Fruit fly (Drosophila melanogaster) whole organism, embryonic: ENCODE data around the gene CG12522.

ENCODE experiments used
- Aef1 ChIP-seq: fragments of 200-800 bp; sonication (Bioruptor generic); IDR thresholded peaks from 3 replicates; pipeline ENCODE4 v1.3.6; 2022; ENCODE audit warnings: missing biosample characterization, missing genetic modification characterization
- Bgb ChIP-seq: fragments of 200-800 bp; sonication (Bioruptor generic); IDR thresholded peaks from 2 replicates; pipeline ENCODE4 v1.3.6; 2022; ENCODE audit warnings: missing biosample characterization, missing genetic modification characterization; ENCODE audit not compliant: partially characterized antibody
- CG10543 ChIP-seq: fragments of 200-800 bp; sonication (Bioruptor generic); optimal IDR thresholded peaks from 3 replicates; lab custom pipeline; 2017; ENCODE audit warnings: missing biosample characterization, mild to moderate bottlenecking, missing genetic modification characterization, moderate library complexity
- CG11247 ChIP-seq: fragments of 200-800 bp; sonication (Bioruptor generic); IDR thresholded peaks from 2 replicates; pipeline ENCODE4 v1.3.6; 2022; ENCODE audit warnings: missing biosample characterization, missing genetic modification characterization
- CG12219 ChIP-seq: fragments of 200-800 bp; sonication (Bioruptor generic); optimal IDR thresholded peaks from 3 replicates; lab custom pipeline; 2018; ENCODE audit warnings: missing biosample characterization, mild to moderate bottlenecking, missing genetic modification characterization
- CG13287 ChIP-seq: fragments of 200-800 bp; sonication (Bioruptor generic); IDR thresholded peaks from 2 replicates; pipeline ENCODE4 v1.3.6; 2022; ENCODE audit warnings: missing biosample characterization, missing genetic modification characterization; ENCODE audit not compliant: partially characterized antibody
- CG18476 ChIP-seq: fragments of 200-800 bp; sonication (Bioruptor generic); optimal IDR thresholded peaks from 2 replicates; lab custom pipeline; 2016; ENCODE audit warnings: missing biosample characterization, mild to moderate bottlenecking, missing genetic modification characterization
- CG34422 ChIP-seq: fragments of 200-800 bp; sonication (Bioruptor generic); IDR thresholded peaks from 3 replicates; pipeline ENCODE4 v1.3.6; 2022; ENCODE audit warnings: missing biosample characterization, missing genetic modification characterization
- CG4328 ChIP-seq: fragments of 200-800 bp; sonication (Bioruptor generic); optimal IDR thresholded peaks from 3 replicates; lab custom pipeline; 2017; ENCODE audit warnings: missing biosample characterization, missing genetic modification reagents, missing genetic modification characterization
- CG4404 ChIP-seq: fragments of 200-800 bp; sonication (Bioruptor generic); IDR thresholded peaks from 2 replicates; pipeline ENCODE4 v1.3.6; 2022; ENCODE audit warnings: missing biosample characterization, missing genetic modification characterization
- CG4617 ChIP-seq: fragments of 200-800 bp; sonication (Bioruptor generic); optimal IDR thresholded peaks from 3 replicates; lab custom pipeline; 2016; ENCODE audit warnings: missing biosample characterization, missing genetic modification characterization, borderline replicate concordance
- CG8089 ChIP-seq: fragments of 200-800 bp; sonication (Bioruptor generic); optimal IDR thresholded peaks from 3 replicates; lab custom pipeline; 2016; ENCODE audit warnings: missing biosample characterization, missing genetic modification characterization
- CG8281 ChIP-seq: fragments of 200-800 bp; sonication (Bioruptor generic); optimal IDR thresholded peaks from 2 replicates; lab custom pipeline; 2018; ENCODE audit warnings: missing biosample characterization, mild to moderate bottlenecking, missing genetic modification characterization, moderate library complexity
- CG8290 ChIP-seq, 3 experiments: fragments of 200-800 bp; sonication (Bioruptor generic); optimal IDR thresholded peaks; 2 replicates each; lab custom pipeline; 2016 to 2019; ENCODE audit warnings: missing biosample characterization in 3 of 3, missing genetic modification characterization in 3 of 3, mild to moderate bottlenecking in 2 of 3, moderate library complexity in 1 of 3
- D19A ChIP-seq: fragments of 200-800 bp; optimal IDR thresholded peaks from 3 replicates; lab custom pipeline; 2019; ENCODE audit warnings: missing biosample characterization, mild to moderate bottlenecking, missing genetic modification characterization, moderate library complexity
- Dp ChIP-seq: fragments of 200-800 bp; sonication (Bioruptor generic); optimal IDR thresholded peaks from 2 replicates; lab custom pipeline; 2018; ENCODE audit warnings: missing biosample characterization, mild to moderate bottlenecking, missing genetic modification characterization, moderate library complexity
- Elba2 ChIP-seq: fragments of 200-800 bp; sonication (Bioruptor generic); optimal IDR thresholded peaks from 3 replicates; lab custom pipeline; 2016; ENCODE audit warnings: missing biosample characterization, missing genetic modification characterization
- Hr3 ChIP-seq: fragments of 200-800 bp; sonication (Bioruptor generic); optimal IDR thresholded peaks from 3 replicates; lab custom pipeline; 2016; ENCODE audit warnings: missing biosample characterization, missing genetic modification characterization
- Lhr ChIP-seq: fragments of 200-800 bp; sonication (Bioruptor generic); optimal IDR thresholded peaks from 3 replicates; lab custom pipeline; 2017; ENCODE audit warnings: mild to moderate bottlenecking, missing biosample characterization, missing genetic modification reagents, missing genetic modification characterization
- Max ChIP-seq: fragments of 200-800 bp; sonication (Bioruptor generic); optimal IDR thresholded peaks from 2 replicates; lab custom pipeline; 2016; ENCODE audit warnings: missing biosample characterization, mild to moderate bottlenecking, missing genetic modification characterization
- Med ChIP-seq: fragments of 200-800 bp; sonication (Bioruptor generic); peaks from one replicate; lab custom pipeline; 2016; ENCODE audit warnings: missing biosample characterization, missing genetic modification characterization, mild to moderate bottlenecking, inconsistent platforms, moderate library complexity
- Ravus ChIP-seq: fragments of 200-800 bp; sonication (Bioruptor generic); IDR thresholded peaks from 2 replicates; pipeline ENCODE4 v1.3.6; 2022; ENCODE audit warnings: missing biosample characterization, missing genetic modification characterization
- Sox102F ChIP-seq: fragments of 200-800 bp; sonication (Bioruptor generic); optimal IDR thresholded peaks from 2 replicates; lab custom pipeline; 2018; ENCODE audit warnings: missing biosample characterization, mild to moderate bottlenecking, missing genetic modification characterization, moderate library complexity
- ara ChIP-seq: fragments of 200-800 bp; sonication (Bioruptor generic); IDR thresholded peaks from 2 replicates; pipeline ENCODE4 v1.3.6; 2022; ENCODE audit warnings: missing biosample characterization, missing genetic modification characterization
- ato ChIP-seq: fragments of 200-800 bp; sonication (Bioruptor generic); IDR thresholded peaks from 2 replicates; pipeline ENCODE4 v1.3.6; 2022; ENCODE audit warnings: missing biosample characterization, missing genetic modification characterization; ENCODE audit not compliant: partially characterized antibody
- cato ChIP-seq: fragments of 200-800 bp; sonication (Bioruptor generic); optimal IDR thresholded peaks from 2 replicates; lab custom pipeline; 2016; ENCODE audit warnings: missing biosample characterization, missing genetic modification characterization, borderline replicate concordance
- chm ChIP-seq: fragments of 200-800 bp; sonication (Bioruptor generic); IDR thresholded peaks from 2 replicates; pipeline ENCODE4 v1.3.6; 2022; ENCODE audit warnings: missing biosample characterization, missing genetic modification characterization
- chn ChIP-seq: fragments of 200-800 bp; sonication (Bioruptor generic); optimal IDR thresholded peaks from 2 replicates; lab custom pipeline; 2016; ENCODE audit warnings: missing biosample characterization, missing genetic modification characterization
- corto ChIP-seq: fragments of 200-800 bp; sonication (Bioruptor generic); optimal IDR thresholded peaks from 2 replicates; lab custom pipeline; 2016; ENCODE audit warnings: missing biosample characterization, mild to moderate bottlenecking, missing genetic modification characterization, moderate library complexity
- croc ChIP-seq: fragments of 200-800 bp; sonication (Bioruptor generic); conservative IDR thresholded peaks from 3 replicates; pipeline ENCODE4 v1.3.6; 2022; ENCODE audit warnings: missing biosample characterization, missing genetic modification characterization
- crol ChIP-seq: fragments of 200-800 bp; sonication (Bioruptor generic); IDR thresholded peaks from 2 replicates; pipeline ENCODE4 v1.3.6; 2022; ENCODE audit warnings: missing biosample characterization, missing genetic modification characterization
- disco-r ChIP-seq: fragments of 200-800 bp; sonication (Bioruptor generic); optimal IDR thresholded peaks from 2 replicates; lab custom pipeline; 2016; ENCODE audit warnings: missing biosample characterization, missing genetic modification characterization
- gfzf ChIP-seq: fragments of 200-800 bp; sonication (Bioruptor generic); optimal IDR thresholded peaks from 2 replicates; lab custom pipeline; 2016; ENCODE audit warnings: missing biosample characterization, mild to moderate bottlenecking, missing genetic modification characterization, moderate library complexity
- hb ChIP-seq: fragments of 200-800 bp; sonication (Bioruptor generic); IDR thresholded peaks from 3 replicates; pipeline ENCODE4 v1.3.6; 2022; ENCODE audit warnings: missing biosample characterization, missing genetic modification characterization; ENCODE audit not compliant: partially characterized antibody
- kah ChIP-seq: fragments of 200-800 bp; sonication (Bioruptor generic); optimal IDR thresholded peaks from 2 replicates; lab custom pipeline; 2018; ENCODE audit warnings: missing biosample characterization, mild to moderate bottlenecking, missing genetic modification characterization
- klu ChIP-seq: fragments of 200-800 bp; sonication (Bioruptor generic); IDR thresholded peaks from 2 replicates; pipeline ENCODE4 v1.3.6; 2022; ENCODE audit warnings: missing biosample characterization, missing genetic modification characterization
- knrl ChIP-seq: fragments of 200-800 bp; sonication (Bioruptor generic); IDR thresholded peaks from 3 replicates; pipeline ENCODE4 v1.3.6; 2022; ENCODE audit warnings: missing biosample characterization, missing genetic modification characterization; ENCODE audit not compliant: partially characterized antibody
- lmd ChIP-seq: fragments of 200-800 bp; sonication (Bioruptor generic); IDR thresholded peaks from 2 replicates; pipeline ENCODE4 v1.3.6; 2022; ENCODE audit warnings: missing biosample characterization, missing genetic modification characterization
- nerfin-2 ChIP-seq: fragments of 200-800 bp; sonication (Bioruptor generic); IDR thresholded peaks from 2 replicates; pipeline ENCODE4 v1.3.6; 2022; ENCODE audit warnings: missing biosample characterization, missing genetic modification characterization; ENCODE audit not compliant: partially characterized antibody
- nmo ChIP-seq: fragments of 200-800 bp; sonication (Bioruptor generic); optimal IDR thresholded peaks from 2 replicates; lab custom pipeline; 2018; ENCODE audit warnings: missing biosample characterization, mild to moderate bottlenecking, missing genetic modification characterization, moderate library complexity
- peb ChIP-seq: fragments of 200-800 bp; sonication (Bioruptor generic); IDR thresholded peaks from 2 replicates; pipeline ENCODE4 v1.3.6; 2022; ENCODE audit warnings: missing biosample characterization, missing genetic modification characterization
- pnt ChIP-seq: fragments of 200-800 bp; sonication (Bioruptor generic); optimal IDR thresholded peaks from 3 replicates; lab custom pipeline; 2016; ENCODE audit warnings: missing biosample characterization, missing genetic modification characterization
- schlank ChIP-seq: fragments of 200-800 bp; sonication (Bioruptor generic); optimal IDR thresholded peaks from 2 replicates; lab custom pipeline; 2018; ENCODE audit warnings: missing biosample characterization, mild to moderate bottlenecking, missing genetic modification characterization
- sens ChIP-seq: fragments of 200-800 bp; sonication (Bioruptor generic); peaks from one replicate; lab custom pipeline; 2016; ENCODE audit warnings: missing biosample characterization, missing genetic modification characterization
- sisA ChIP-seq: fragments of 200-800 bp; sonication (Bioruptor generic); IDR thresholded peaks from 2 replicates; pipeline ENCODE4 v1.3.6; 2022; ENCODE audit warnings: missing biosample characterization, missing genetic modification characterization
- slp2 ChIP-seq: fragments of 200-800 bp; sonication (Bioruptor generic); optimal IDR thresholded peaks from 2 replicates; lab custom pipeline; 2016; ENCODE audit warnings: missing biosample characterization, missing genetic modification characterization
- sqz ChIP-seq: fragments of 200-800 bp; sonication (Bioruptor generic); optimal IDR thresholded peaks from 3 replicates; lab custom pipeline; 2018; ENCODE audit warnings: missing biosample characterization, mild to moderate bottlenecking, missing genetic modification characterization
- ttk ChIP-seq: fragments of 200-800 bp; sonication (Bioruptor generic); IDR thresholded peaks from 2 replicates; pipeline ENCODE4 v2.1.2; 2022; ENCODE audit warnings: missing biosample characterization, missing genetic modification characterization
- usp ChIP-seq: fragments of >200 bp; optimal IDR thresholded peaks from 2 replicates; lab custom pipeline; 2017; ENCODE audit warnings: missing biosample characterization, missing genetic modification characterization
- zf30C ChIP-seq: fragments of 200-800 bp; sonication (Bioruptor generic); optimal IDR thresholded peaks from 3 replicates; lab custom pipeline; 2018; ENCODE audit warnings: missing biosample characterization, mild to moderate bottlenecking, missing genetic modification characterization

Gene CG12522

DNA sequence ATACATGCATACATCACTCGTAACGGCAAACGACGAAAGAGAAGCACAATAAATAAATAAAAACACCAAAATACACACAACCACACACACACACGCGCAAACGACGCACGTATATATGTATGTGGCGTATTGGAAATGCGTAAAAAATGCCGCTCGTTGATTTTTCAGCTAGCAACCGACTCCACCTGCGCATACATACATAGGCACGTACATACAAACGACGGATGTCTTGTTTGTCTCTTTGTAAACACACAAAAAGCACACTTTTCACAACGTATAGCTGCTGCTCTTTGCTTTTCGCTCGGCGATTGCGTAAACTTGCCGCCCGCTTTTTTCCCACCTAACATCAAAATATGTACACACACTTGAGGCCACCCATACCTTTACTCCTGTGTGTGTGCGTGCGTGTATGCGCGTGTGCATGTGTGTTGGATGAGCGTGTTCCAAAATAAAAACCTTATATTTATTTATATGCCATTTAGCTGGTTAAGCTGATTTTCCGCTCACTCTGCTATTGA, 11.9 kb downstream of the CG12522 start (continued):
- TF ChIP-seq CG12219 (GFP tag; lab: Kevin White, UChicago) (peak; percentile 13), Hr3 (GFP tag; lab: Kevin White, UChicago) (no peak), CG4328 (GFP tag; lab: Kevin White, UChicago) (peak; percentile 79), peb (no peak), Aef1 (GFP tag; lab: Robert Waterston, UW) (no peak), CG10543 (peak; percentile 94), sisA (GFP tag; lab: Robert Waterston, UW) (no peak), D19A (tag; lab: Kevin White, UChicago) (no peak), knrl (no peak), CG8281 (peak; percentile 1), slp2 (GFP tag; lab: Kevin White, UChicago) (no peak), CG11247 (GFP tag; lab: Robert Waterston, UW) (no peak), crol (GFP tag; lab: Robert Waterston, UW) (no peak; the same call in 1 of the 2 replicates), Bgb (GFP tag; lab: Robert Waterston, UW) (no peak; the same call in 1 of the 2 replicates), CG4617 (no peak), chn (GFP tag; lab: Kevin White, UChicago) (no peak), corto (peak; percentile 63), croc (GFP tag; lab: Robert Waterston, UW) (no peak), CG18476 (GFP tag; lab: Kevin White, UChicago) (no peak), klu (GFP tag; lab: Robert Waterston, UW) (no peak), CG8089 (no peak), disco-r (no peak), Ravus (GFP tag; lab: Robert Waterston, UW) (no peak), zf30C (GFP tag; lab: Kevin White, UChicago) (no peak), pnt (GFP tag; lab: Kevin White, UChicago) (no peak), kah (GFP tag; lab: Kevin White, UChicago) (peak; percentile 60), hb (GFP tag; lab: Robert Waterston, UW) (no peak), lmd (GFP tag; lab: Robert Waterston, UW) (no peak), Sox102F (GFP tag; lab: Kevin White, UChicago) (no peak), Lhr (GFP tag; lab: Kevin White, UChicago) (no peak), ttk (GFP tag; lab: Robert Waterston, UW) (no peak), usp (GFP tag; lab: Kevin White, UChicago) (no peak), nerfin-2 (GFP tag; lab: Robert Waterston, UW) (no peak)

DNA sequence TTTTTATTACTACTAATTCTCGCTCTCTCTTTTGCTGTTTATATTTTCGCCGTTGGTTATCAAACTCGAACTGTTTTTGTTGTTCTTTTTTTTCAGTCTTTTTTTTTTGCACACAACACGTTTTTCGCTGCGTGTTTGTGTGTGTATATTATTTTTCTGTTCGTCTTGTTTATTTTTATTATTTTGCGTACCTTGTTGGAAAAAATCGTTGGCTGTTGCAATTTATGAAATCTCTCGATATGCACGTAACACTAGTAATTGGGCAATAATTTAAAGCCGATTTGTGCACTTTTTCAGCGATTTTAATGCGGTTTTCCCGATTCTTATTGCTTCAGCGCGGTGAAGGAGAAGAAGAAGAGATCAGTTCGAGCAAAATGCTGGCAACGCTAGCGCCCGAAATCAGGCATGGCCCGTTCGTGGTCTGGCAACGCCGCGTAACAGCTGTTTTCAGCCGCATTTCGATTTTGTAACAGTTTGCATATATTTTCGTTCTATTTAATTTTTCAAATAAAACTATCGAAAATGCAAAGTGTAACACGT, 12.5 kb downstream of the CG12522 start, which contains the start of the genes FoxK and mRpL2:
TSS of gene FoxK (minus strand) at position 365 of the 540 bp plus-strand sequence.
TSS of gene mRpL2 (plus strand) at position 429 of the 540 bp plus-strand sequence.
- 0 out of 2 replicates have a peak, but pooled peaks have one; percentile 4 for TF ChIP-seq chm (GFP tag; lab: Robert Waterston, UW)
- TF ChIP-seq ara (GFP tag; lab: Robert Waterston, UW) = no peak
- TF ChIP-seq CG4404 = no peak
- peak; percentile 83 for TF ChIP-seq sqz (GFP tag; lab: Kevin White, UChicago)
- TF ChIP-seq CG13287 = peak; percentile 57; the same call in 1 of the 2 replicates
- peak; percentile 74; the same call in 2 of the 3 replicates for TF ChIP-seq CG34422
- peak; percentile 99 for TF ChIP-seq Elba2 (GFP tag; lab: Kevin White, UChicago)
- no peak for TF ChIP-seq schlank (tag; lab: Kevin White, UChicago)
- TF ChIP-seq nmo (GFP tag; lab: Kevin White, UChicago) = peak; percentile 19
- peak; percentile 80 for TF ChIP-seq Med (GFP tag; lab: Kevin White, UChicago)
- TF ChIP-seq peb = no peak
- TF ChIP-seq Max = peak; percentile 82
- TF ChIP-seq CG12219 (GFP tag; lab: Kevin White, UChicago) = no peak
- TF ChIP-seq CG8290 (GFP tag; optimal IDR thresholded peaks at IDR 0.05; lab: Kevin White, UChicago) = no peak
- peak in 1 of 2 experiments; percentile 60 for TF ChIP-seq CG8290 (tag; optimal IDR thresholded peaks at IDR 0.05; lab: Kevin White, UChicago)
- no peak for TF ChIP-seq cato (GFP tag; lab: Kevin White, UChicago)
- no peak for TF ChIP-seq ato (GFP tag; lab: Robert Waterston, UW)
- TF ChIP-seq gfzf (GFP tag; lab: Kevin White, UChicago) = peak; percentile 48
- TF ChIP-seq sens (GFP tag; lab: Kevin White, UChicago) = peak; percentile 78
- peak; percentile 51 for TF ChIP-seq Dp (GFP tag; lab: Kevin White, UChicago)
